Worm (Caenorhabditis elegans) whole organism, early embryonic: ENCODE measurements around the gene T05C1.5.

Experiments used
- B0310.2 ChIP-seq: sonication (generic microtip); optimal IDR thresholded peaks from 2 replicates; lab custom pipeline; 2016; ENCODE audit warnings: mild to moderate bottlenecking, missing genetic modification characterization, missing compliant biosample characterization
- F13C5.2 ChIP-seq: sonication (generic microtip); optimal IDR thresholded peaks from 2 replicates; lab custom pipeline; 2017; ENCODE audit warnings: mild to moderate bottlenecking, missing genetic modification characterization, inconsistent platforms, missing compliant biosample characterization
- aly-1 ChIP-seq: sonication (generic microtip); optimal IDR thresholded peaks from 2 replicates; lab custom pipeline; 2016; ENCODE audit warnings: missing genetic modification characterization, missing compliant biosample characterization
- ama-1 ChIP-seq: fragments of 150-350 bp; optimal IDR thresholded peaks from 2 replicates; lab custom pipeline; 2014
- ceh-13 ChIP-seq: fragments of 200-800 bp; sonication (Bioruptor generic); optimal IDR thresholded peaks from 2 replicates; lab custom pipeline; 2018; ENCODE audit warnings: mild to moderate bottlenecking, missing genetic modification characterization, missing compliant biosample characterization
- ceh-36 ChIP-seq: sonication (generic microtip); optimal IDR thresholded peaks from 2 replicates; lab custom pipeline; 2016; ENCODE audit warnings: missing genetic modification characterization, inconsistent platforms, missing compliant biosample characterization
- ets-7 ChIP-seq: sonication (generic microtip); optimal IDR thresholded peaks from 2 replicates; lab custom pipeline; 2016; ENCODE audit warnings: missing genotype, missing genetic modification characterization, missing compliant biosample characterization
- flt-1 ChIP-seq: fragments of 200-800 bp; sonication (Bioruptor generic); IDR thresholded peaks from 2 replicates; pipeline ENCODE4 v1.3.6; 2022; ENCODE audit warnings: missing genetic modification characterization, missing compliant biosample characterization
- hmbx-1 ChIP-seq: sonication (generic microtip); optimal IDR thresholded peaks from 2 replicates; lab custom pipeline; 2016; ENCODE audit warnings: mild to moderate bottlenecking, missing genetic modification characterization, missing compliant biosample characterization
- hmg-4 ChIP-seq: fragments of 200-800 bp; sonication (Bioruptor generic); optimal IDR thresholded peaks from 2 replicates; lab custom pipeline; 2018; ENCODE audit warnings: mild to moderate bottlenecking, missing genetic modification characterization, missing compliant biosample characterization
- hnd-1 ChIP-seq: sonication (generic microtip); optimal IDR thresholded peaks from 2 replicates; lab custom pipeline; 2016; ENCODE audit warnings: missing genetic modification characterization, missing compliant biosample characterization
- pes-1 ChIP-seq: fragments of 200-800 bp; sonication (Bioruptor generic); IDR thresholded peaks from 2 replicates; pipeline ENCODE4 v1.3.6; 2022; ENCODE audit warnings: missing genetic modification reagents, missing genetic modification characterization, missing compliant biosample characterization
- scrt-1 ChIP-seq: fragments of 200-800 bp; sonication (Bioruptor generic); IDR thresholded peaks from 2 replicates; pipeline ENCODE4 v1.3.6; 2022; ENCODE audit warnings: missing genetic modification characterization, missing compliant biosample characterization
- sea-1 ChIP-seq: fragments of 200-800 bp; sonication (Bioruptor generic); conservative IDR thresholded peaks from 2 replicates; pipeline ENCODE4 v1.3.6; 2022; ENCODE audit warnings: missing genetic modification characterization, missing compliant biosample characterization
- tbx-11 ChIP-seq: fragments of 200-800 bp; sonication (Bioruptor generic); IDR thresholded peaks from 2 replicates; pipeline ENCODE4 v1.3.6; 2022; ENCODE audit warnings: missing genetic modification characterization, missing compliant biosample characterization
- tbx-37 ChIP-seq: fragments of 200-800 bp; sonication (Bioruptor generic); conservative IDR thresholded peaks from 2 replicates; pipeline ENCODE4 v1.3.6; 2022; ENCODE audit warnings: missing genetic modification reagents, missing genetic modification characterization, missing compliant biosample characterization
- tra-4 ChIP-seq: sonication (generic microtip); optimal IDR thresholded peaks from 2 replicates; lab custom pipeline; 2017; ENCODE audit warnings: missing genetic modification characterization, missing compliant biosample characterization

T05C1.5 gene

DNA sequence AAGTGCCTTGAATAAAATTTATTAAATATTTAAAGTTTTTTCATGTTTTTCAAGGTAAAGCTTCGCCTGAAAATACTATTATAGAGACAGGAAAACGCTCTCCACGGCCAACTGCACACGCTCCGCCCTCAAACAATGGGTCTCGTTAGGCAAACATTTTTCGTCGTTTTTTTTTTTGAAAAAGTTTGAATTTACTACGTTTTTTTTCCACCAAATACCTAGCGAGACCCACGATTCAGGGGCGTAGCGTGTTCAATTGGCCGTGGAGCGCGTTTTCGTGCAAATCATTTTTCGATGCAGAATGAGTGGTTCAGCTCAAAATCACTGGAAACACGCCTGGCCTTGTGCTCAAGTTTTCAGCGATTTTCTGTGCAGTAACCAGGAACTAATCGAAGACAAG is 22.8 kb downstream of the T05C1.5 start, which contains the start of gene W06B4.2:
Gene W06B4.2 (plus strand): TSS at position 301 of the 400 bp plus-strand sequence.
- TF ChIP-seq aly-1 (tag; lab: Kevin White, UChicago) = no peak
- no peak for TF ChIP-seq ceh-36 (tag; lab: Kevin White, UChicago)
- TF ChIP-seq ceh-13 = no peak
- no peak for TF ChIP-seq tbx-37 (GFP tag; lab: Robert Waterston, UW)
- no peak for TF ChIP-seq F13C5.2 (tag; lab: Kevin White, UChicago)
- no peak for TF ChIP-seq hmbx-1 (tag; lab: Kevin White, UChicago)
- no peak for TF ChIP-seq tbx-11
- no peak for TF ChIP-seq hnd-1 (tag; lab: Kevin White, UChicago)
- no peak for TF ChIP-seq flt-1
- no peak for TF ChIP-seq sea-1 (GFP tag; lab: Robert Waterston, UW)
- TF ChIP-seq hmg-4 (GFP tag; lab: Kevin White, UChicago) = no peak
- no peak for TF ChIP-seq tra-4 (tag; lab: Kevin White, UChicago)
- no peak for TF ChIP-seq B0310.2 (tag; lab: Kevin White, UChicago)
- TF ChIP-seq ets-7 (tag; lab: Kevin White, UChicago) = no peak
- no peak for TF ChIP-seq scrt-1 (GFP tag; lab: Robert Waterston, UW)
- no peak for TF ChIP-seq ama-1 (lab: Kevin White, UChicago)
- TF ChIP-seq pes-1 (GFP tag; lab: Robert Waterston, UW) = no peak

DNA sequence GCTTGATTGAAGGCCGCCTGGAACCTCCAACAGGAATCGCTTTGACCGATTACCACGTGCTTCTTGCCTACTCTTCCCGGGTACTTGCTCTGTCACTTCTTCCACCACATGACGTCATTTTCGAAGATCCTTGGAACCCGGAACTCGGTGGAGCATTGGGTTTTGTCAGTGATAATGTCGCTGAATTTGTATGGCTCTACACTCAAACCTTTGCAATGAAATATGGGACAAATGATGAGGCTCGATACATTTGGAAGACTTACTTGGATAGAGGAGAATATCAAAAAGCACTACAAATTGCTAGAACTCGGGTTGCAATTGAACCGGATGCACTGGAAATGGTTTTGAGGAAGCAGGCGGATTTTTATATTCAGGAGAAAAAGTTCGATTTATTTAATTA is 27.8 kb downstream of the T05C1.5 start:
- TF ChIP-seq ceh-36 (tag; lab: Kevin White, UChicago) (no peak), ets-7 (tag; lab: Kevin White, UChicago) (no peak), hmg-4 (GFP tag; lab: Kevin White, UChicago) (no peak), aly-1 (tag; lab: Kevin White, UChicago) (no peak), scrt-1 (GFP tag; lab: Robert Waterston, UW) (no peak), hmbx-1 (tag; lab: Kevin White, UChicago) (no peak), F13C5.2 (tag; lab: Kevin White, UChicago) (no peak), sea-1 (GFP tag; lab: Robert Waterston, UW) (no peak), flt-1 (no peak), ceh-13 (no peak)

DNA sequence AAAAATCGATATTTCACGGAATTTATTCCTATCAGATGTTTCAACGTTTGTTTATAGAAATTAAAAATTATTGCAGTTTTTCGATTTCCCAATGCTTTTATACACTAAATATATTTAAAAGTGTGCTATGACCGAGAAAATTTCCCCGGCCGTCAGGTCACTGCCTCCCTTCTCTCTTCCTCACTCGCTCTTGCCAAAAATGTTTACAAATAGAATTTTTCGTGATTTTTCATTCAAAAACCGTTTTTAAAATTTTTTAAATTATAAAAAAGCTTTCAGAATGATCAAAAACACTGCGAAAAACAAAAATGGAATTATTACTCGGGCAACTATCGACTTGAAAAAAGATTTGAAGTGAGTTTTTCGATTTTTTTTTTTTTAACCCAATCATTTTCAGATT is 29.8 kb downstream of the T05C1.5 start, which contains the start of the genes T12C9.7 and vps-18:
Gene T12C9.7 (minus strand): TSS at position 101 of the 400 bp plus-strand sequence.
Gene vps-18 (plus strand): TSS at position 280 of the 400 bp plus-strand sequence.
- no peak for TF ChIP-seq tbx-37 (GFP tag; lab: Robert Waterston, UW)
- no peak for TF ChIP-seq scrt-1 (GFP tag; lab: Robert Waterston, UW)
- no peak for TF ChIP-seq aly-1 (tag; lab: Kevin White, UChicago)
- no peak for TF ChIP-seq F13C5.2 (tag; lab: Kevin White, UChicago)
- no peak for TF ChIP-seq tra-4 (tag; lab: Kevin White, UChicago)
- TF ChIP-seq tbx-11 = no peak
- TF ChIP-seq ceh-36 (tag; lab: Kevin White, UChicago) = no peak
- no peak for TF ChIP-seq ceh-13
- TF ChIP-seq B0310.2 (tag; lab: Kevin White, UChicago) = no peak
- TF ChIP-seq hmbx-1 (tag; lab: Kevin White, UChicago) = no peak
- no peak for TF ChIP-seq sea-1 (GFP tag; lab: Robert Waterston, UW)
- no peak for TF ChIP-seq ama-1 (lab: Kevin White, UChicago)
- TF ChIP-seq hmg-4 (GFP tag; lab: Kevin White, UChicago) = no peak
- no peak for TF ChIP-seq ets-7 (tag; lab: Kevin White, UChicago)
- no peak for TF ChIP-seq hnd-1 (tag; lab: Kevin White, UChicago)
- TF ChIP-seq pes-1 (GFP tag; lab: Robert Waterston, UW) = no peak

DNA sequence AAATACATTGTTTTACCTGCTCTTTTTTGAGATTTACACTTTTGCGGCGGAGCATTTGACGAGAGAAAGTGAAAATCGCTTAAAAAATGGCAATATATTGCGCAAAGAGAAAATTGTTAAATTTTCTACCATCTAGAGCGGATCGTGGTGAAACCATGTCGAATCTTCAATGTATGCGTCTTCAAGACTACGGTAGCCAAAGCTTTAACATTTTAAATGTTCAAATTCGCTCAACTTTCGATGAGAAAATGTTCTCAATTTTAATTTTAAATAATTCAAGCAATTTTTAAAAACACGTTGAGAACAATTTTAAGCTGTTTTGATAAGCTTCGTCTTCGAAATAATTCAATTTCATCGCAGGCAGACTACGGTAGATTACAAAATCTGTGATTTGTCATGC is 30.3 kb downstream of the T05C1.5 start:
- TF ChIP-seq sea-1 (GFP tag; lab: Robert Waterston, UW) (no peak), B0310.2 (tag; lab: Kevin White, UChicago) (no peak), hnd-1 (tag; lab: Kevin White, UChicago) (no peak)

DNA sequence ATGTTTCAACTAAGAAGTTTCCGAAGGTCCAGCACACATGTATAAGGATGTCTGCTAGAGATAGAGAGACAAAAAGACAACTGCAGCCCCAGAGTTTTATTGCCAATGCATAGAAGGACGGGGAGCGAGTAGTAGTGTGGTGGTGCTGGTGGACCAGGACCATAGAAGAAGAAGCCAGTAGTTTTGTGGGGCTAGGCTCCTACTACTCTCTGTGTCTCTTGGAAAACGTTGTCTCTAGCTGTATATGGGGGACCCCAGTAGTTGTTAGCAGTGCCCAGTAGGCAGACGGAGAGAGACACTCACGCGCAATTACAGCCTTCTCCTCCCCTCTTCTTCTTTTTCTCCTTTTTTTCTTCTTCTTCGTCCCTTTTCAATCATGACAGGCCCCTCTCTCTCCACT is 34.6 kb downstream of the T05C1.5 start:
- TF ChIP-seq ets-7 (tag; lab: Kevin White, UChicago) (no peak), tbx-11 (no peak), tbx-37 (GFP tag; lab: Robert Waterston, UW) (no peak), scrt-1 (GFP tag; lab: Robert Waterston, UW) (no peak), sea-1 (GFP tag; lab: Robert Waterston, UW) (no peak), ama-1 (lab: Kevin White, UChicago) (no peak), aly-1 (tag; lab: Kevin White, UChicago) (no peak), hnd-1 (tag; lab: Kevin White, UChicago) (no peak), hmg-4 (GFP tag; lab: Kevin White, UChicago) (no peak), ceh-13 (no peak), ceh-36 (tag; lab: Kevin White, UChicago) (no peak), pes-1 (GFP tag; lab: Robert Waterston, UW) (no peak), B0310.2 (tag; lab: Kevin White, UChicago) (no peak), flt-1 (no peak), hmbx-1 (tag; lab: Kevin White, UChicago) (no peak), F13C5.2 (tag; lab: Kevin White, UChicago) (no peak), tra-4 (tag; lab: Kevin White, UChicago) (no peak)

DNA sequence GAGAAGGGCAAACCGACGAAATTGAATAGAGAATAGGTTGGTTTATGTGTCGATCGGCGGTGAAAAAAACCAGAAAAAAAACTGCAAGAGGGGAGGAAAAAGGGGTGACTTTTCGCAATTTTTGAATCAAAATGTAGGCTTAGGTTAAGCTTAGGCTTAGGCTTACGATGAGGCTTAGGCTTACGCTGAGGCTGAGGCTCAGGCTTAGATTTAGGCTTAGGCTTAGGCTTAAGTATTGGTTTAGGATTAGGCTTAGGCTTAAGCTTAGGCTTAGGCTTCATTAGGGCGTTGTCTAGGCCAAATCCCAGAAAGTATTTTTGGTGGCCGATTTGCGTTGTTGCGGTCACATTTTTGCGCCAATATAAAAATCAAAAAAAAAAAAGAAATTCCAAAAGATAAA is 35.8 kb downstream of the T05C1.5 start:
- TF ChIP-seq scrt-1 (GFP tag; lab: Robert Waterston, UW) = no peak
- no peak for TF ChIP-seq ama-1 (lab: Kevin White, UChicago)
- peak; percentile 50 for TF ChIP-seq ceh-36 (tag; lab: Kevin White, UChicago)
- TF ChIP-seq tbx-11 = no peak
- no peak for TF ChIP-seq hmg-4 (GFP tag; lab: Kevin White, UChicago)

DNA sequence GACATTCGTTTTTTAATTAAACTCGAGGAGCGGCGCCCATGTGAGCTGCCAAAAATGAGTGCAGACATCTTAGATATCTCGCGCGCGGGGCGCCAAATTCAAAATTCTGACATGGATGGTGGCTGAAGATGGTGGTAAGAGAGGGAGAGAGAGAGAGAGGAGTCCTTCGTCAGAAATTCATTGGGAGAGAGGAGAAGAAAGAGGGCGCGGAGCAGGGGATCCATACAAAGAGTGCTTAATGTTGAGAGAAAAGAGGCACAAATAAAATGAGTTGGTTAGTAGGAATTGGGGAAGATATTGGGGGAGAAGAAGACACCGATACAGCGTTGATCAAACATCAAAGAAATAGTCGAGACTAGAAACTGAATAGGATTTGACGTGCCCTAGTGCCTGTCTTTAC is 37.2 kb downstream of the T05C1.5 start:
- TF ChIP-seq sea-1 (GFP tag; lab: Robert Waterston, UW) (no peak), ama-1 (lab: Kevin White, UChicago) (no peak), B0310.2 (tag; lab: Kevin White, UChicago) (no peak), ceh-36 (tag; lab: Kevin White, UChicago) (no peak), flt-1 (no peak), pes-1 (GFP tag; lab: Robert Waterston, UW) (no peak), aly-1 (tag; lab: Kevin White, UChicago) (no peak), scrt-1 (GFP tag; lab: Robert Waterston, UW) (no peak)
